Fruit fly (Drosophila melanogaster): ENCODE results near the gene Gr39b.

DNA sequence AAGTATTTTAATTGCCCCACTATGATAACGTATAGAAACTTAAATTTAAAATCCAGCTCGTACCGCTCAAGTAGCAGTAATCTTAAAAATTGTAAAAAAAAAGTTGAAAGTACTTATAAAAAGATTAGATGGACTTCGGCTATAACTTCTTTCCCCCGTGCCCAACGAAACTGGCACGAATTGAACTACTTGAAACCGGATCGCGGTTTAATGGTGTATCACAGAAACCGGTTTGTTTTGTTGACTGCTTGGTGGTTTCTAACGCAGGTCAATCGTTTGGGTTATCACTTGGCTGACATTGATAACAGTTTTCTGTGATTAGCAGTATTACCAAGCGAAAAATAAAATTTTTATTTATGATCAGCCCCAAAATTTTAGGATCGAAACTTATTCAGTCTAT is 2.2 kb downstream of the Gr39b start:
- TF ChIP-seq z (GFP tag; IDR thresholded peaks at IDR 0.05), result no peak
- no peak for TF ChIP-seq Ets65A (GFP tag)
- no peak for TF ChIP-seq lola (GFP tag; optimal IDR thresholded peaks at IDR 0.05)
- TF ChIP-seq Oaz (GFP tag; IDR thresholded peaks at IDR 0.05), result no peak
- no peak for TF ChIP-seq onecut (GFP tag; IDR thresholded peaks at IDR 0.05)
- TF ChIP-seq sc (optimal IDR thresholded peaks at IDR 0.05), result no peak
- no peak for TF ChIP-seq sc (GFP tag; optimal IDR thresholded peaks at IDR 0.05)
- no peak for TF ChIP-seq Dbx (GFP tag; IDR thresholded peaks at IDR 0.05)
- TF ChIP-seq Doc3 (GFP tag; IDR thresholded peaks at IDR 0.05; ENCODE audit: partially characterized antibody), result no peak
- no peak for TF ChIP-seq CG12744 (GFP tag; optimal IDR thresholded peaks at IDR 0.05)
- TF ChIP-seq Xbp1 (GFP tag; optimal IDR thresholded peaks at IDR 0.05), result no peak
- TF ChIP-seq MESR4 (GFP tag; optimal IDR thresholded peaks at IDR 0.05), result no peak
